Fruit fly (Drosophila melanogaster) whole organism, embryonic: ENCODE measurements around the gene ND-24.

ENCODE experiments used
- BEAF-32 ChIP-seq: fragments of 200-800 bp; sonication (Bioruptor generic); optimal IDR thresholded peaks from 3 replicates; lab custom pipeline; 2017; ENCODE audit warnings: missing biosample characterization, missing genetic modification characterization, mild to moderate bottlenecking, moderate library complexity, missing genetic modification reagents
- C15 ChIP-seq: fragments of 200-800 bp; sonication (Bioruptor generic); IDR thresholded peaks from 3 replicates; pipeline ENCODE4 v1.3.6; 2022; ENCODE audit warnings: missing biosample characterization, missing genetic modification characterization
- CG10147 ChIP-seq: fragments of 200-800 bp; sonication (Bioruptor generic); optimal IDR thresholded peaks from 2 replicates; lab custom pipeline; 2019; ENCODE audit warnings: missing biosample characterization, mild to moderate bottlenecking, missing genetic modification characterization, moderate library complexity
- CG10959 ChIP-seq: fragments of 200-800 bp; sonication (Bioruptor generic); IDR thresholded peaks from 2 replicates; pipeline ENCODE4 v1.3.6; 2022; ENCODE audit warnings: missing biosample characterization, missing genetic modification characterization
- CG11560 ChIP-seq: fragments of 200-800 bp; sonication (Bioruptor generic); IDR thresholded peaks from 3 replicates; pipeline ENCODE4 v1.3.6; 2022; ENCODE audit warnings: missing biosample characterization, missing genetic modification characterization
- CG14710 ChIP-seq: fragments of 200-800 bp; sonication (Bioruptor generic); optimal IDR thresholded peaks from 3 replicates; lab custom pipeline; 2019; ENCODE audit warnings: missing biosample characterization, mild to moderate bottlenecking, missing genetic modification characterization, moderate library complexity
- CG14860 ChIP-seq: fragments of 200-800 bp; sonication (Bioruptor generic); IDR thresholded peaks from 3 replicates; pipeline ENCODE4 v1.3.6; 2022; ENCODE audit warnings: missing biosample characterization, missing genetic modification characterization; ENCODE audit not compliant: partially characterized antibody
- CG16813 ChIP-seq: fragments of 200-800 bp; sonication (Bioruptor generic); IDR thresholded peaks from 3 replicates; pipeline ENCODE4 v1.3.6; 2022; ENCODE audit warnings: missing biosample characterization, missing genetic modification characterization; ENCODE audit not compliant: partially characterized antibody
- CG17385 ChIP-seq: fragments of 200-800 bp; sonication (Bioruptor generic); optimal IDR thresholded peaks from 3 replicates; lab custom pipeline; 2018; ENCODE audit warnings: missing biosample characterization, mild to moderate bottlenecking, missing genetic modification characterization
- CG17829 ChIP-seq: fragments of 200-800 bp; optimal IDR thresholded peaks from 2 replicates; lab custom pipeline; 2019; ENCODE audit warnings: missing biosample characterization, mild to moderate bottlenecking, missing genetic modification characterization, moderate library complexity
- CG2712 ChIP-seq: fragments of 200-800 bp; optimal IDR thresholded peaks from 3 replicates; lab custom pipeline; 2019; ENCODE audit warnings: missing biosample characterization, mild to moderate bottlenecking, missing genetic modification characterization, moderate library complexity
- CG42726 ChIP-seq: fragments of 200-800 bp; sonication (Bioruptor generic); IDR thresholded peaks from 2 replicates; pipeline ENCODE4 v1.3.6; 2022; ENCODE audit warnings: missing biosample characterization, missing genetic modification characterization; ENCODE audit not compliant: partially characterized antibody
- CG4820 ChIP-seq: fragments of 200-800 bp; sonication (Bioruptor generic); optimal IDR thresholded peaks from 3 replicates; lab custom pipeline; 2016; ENCODE audit warnings: missing biosample characterization, missing genetic modification characterization
- CG6813 ChIP-seq: fragments of 200-800 bp; sonication (Bioruptor generic); optimal IDR thresholded peaks from 2 replicates; lab custom pipeline; 2017; ENCODE audit warnings: missing biosample characterization, missing genetic modification characterization, mild to moderate bottlenecking, moderate library complexity, missing genetic modification reagents
- CG7357 ChIP-seq: fragments of 200-800 bp; sonication (Bioruptor generic); IDR thresholded peaks from 3 replicates; pipeline ENCODE4 v1.3.6; 2022; ENCODE audit warnings: missing biosample characterization, missing genetic modification characterization
- CG7786 ChIP-seq: fragments of 200-800 bp; sonication (Bioruptor generic); optimal IDR thresholded peaks from 2 replicates; lab custom pipeline; 2016; ENCODE audit warnings: missing biosample characterization, missing genetic modification characterization
- CG8290 ChIP-seq, 3 experiments: fragments of 200-800 bp; sonication (Bioruptor generic); optimal IDR thresholded peaks; 2 replicates each; lab custom pipeline; 2016 to 2019; ENCODE audit warnings: missing biosample characterization in 3 of 3, missing genetic modification characterization in 3 of 3, mild to moderate bottlenecking in 2 of 3, moderate library complexity in 1 of 3
- CG9727 ChIP-seq: fragments of 200-800 bp; sonication (Bioruptor generic); optimal IDR thresholded peaks from 3 replicates; lab custom pipeline; 2017; ENCODE audit warnings: missing biosample characterization, mild to moderate bottlenecking, missing genetic modification characterization
- Dip3 ChIP-seq: fragments of 200-800 bp; sonication (Bioruptor generic); optimal IDR thresholded peaks from 3 replicates; lab custom pipeline; 2016; ENCODE audit warnings: missing biosample characterization, missing genetic modification characterization
- Dll ChIP-seq: fragments of 200-800 bp; sonication (Bioruptor generic); IDR thresholded peaks from 4 replicates; pipeline ENCODE4 v1.3.6; 2022; ENCODE audit warnings: missing biosample characterization, missing genetic modification characterization; ENCODE audit not compliant: partially characterized antibody
- Hand ChIP-seq: fragments of 200-800 bp; sonication (Bioruptor generic); optimal IDR thresholded peaks from 2 replicates; lab custom pipeline; 2017; ENCODE audit warnings: mild to moderate bottlenecking, missing biosample characterization, missing genetic modification reagents, missing genetic modification characterization
- Neu2 ChIP-seq: fragments of 200-800 bp; sonication (Bioruptor generic); optimal IDR thresholded peaks from 3 replicates; lab custom pipeline; 2016; ENCODE audit warnings: missing biosample characterization, missing genetic modification characterization, borderline replicate concordance
- Spps ChIP-seq: fragments of 200-800 bp; sonication (Bioruptor generic); optimal IDR thresholded peaks from 2 replicates; lab custom pipeline; 2018; ENCODE audit warnings: missing biosample characterization, mild to moderate bottlenecking, missing genetic modification characterization
- ac ChIP-seq: fragments of 200-800 bp; sonication (Bioruptor generic); optimal IDR thresholded peaks from 3 replicates; lab custom pipeline; 2017; ENCODE audit warnings: missing biosample characterization, mild to moderate bottlenecking, missing genetic modification characterization
- al ChIP-seq: fragments of 200-800 bp; sonication (Bioruptor generic); IDR thresholded peaks from 2 replicates; pipeline ENCODE4 v1.3.6; 2022; ENCODE audit warnings: missing biosample characterization, missing genetic modification characterization
- bsh ChIP-seq, 2 experiments: fragments of 200-800 bp; sonication (Bioruptor generic); optimal IDR thresholded peaks; 2 replicates each; lab custom pipeline; 2017 to 2018; ENCODE audit warnings: mild to moderate bottlenecking in 2 of 2, missing biosample characterization in 2 of 2, missing genetic modification characterization in 2 of 2, moderate library complexity in 1 of 2
- corto ChIP-seq: fragments of 200-800 bp; sonication (Bioruptor generic); optimal IDR thresholded peaks from 2 replicates; lab custom pipeline; 2016; ENCODE audit warnings: missing biosample characterization, mild to moderate bottlenecking, missing genetic modification characterization, moderate library complexity
- disco-r ChIP-seq: fragments of 200-800 bp; sonication (Bioruptor generic); optimal IDR thresholded peaks from 2 replicates; lab custom pipeline; 2016; ENCODE audit warnings: missing biosample characterization, missing genetic modification characterization
- dmrt99B ChIP-seq: fragments of 200-800 bp; sonication (Bioruptor generic); optimal IDR thresholded peaks from 2 replicates; lab custom pipeline; 2018; ENCODE audit warnings: missing biosample characterization, mild to moderate bottlenecking, missing genetic modification characterization, moderate library complexity
- ewg ChIP-seq: fragments of 200-800 bp; sonication (Bioruptor generic); optimal IDR thresholded peaks from 3 replicates; lab custom pipeline; 2017; ENCODE audit warnings: mild to moderate bottlenecking, missing biosample characterization, missing genetic modification reagents, missing genetic modification characterization
- fd96Cb ChIP-seq: fragments of 200-800 bp; sonication (Bioruptor generic); optimal IDR thresholded peaks from 2 replicates; lab custom pipeline; 2018; ENCODE audit warnings: missing biosample characterization, mild to moderate bottlenecking, missing genetic modification characterization, moderate library complexity
- gem ChIP-seq: fragments of 200-800 bp; sonication (Bioruptor generic); optimal IDR thresholded peaks from 2 replicates; lab custom pipeline; 2019; ENCODE audit warnings: missing biosample characterization, mild to moderate bottlenecking, missing genetic modification characterization, moderate library complexity
- klu ChIP-seq: fragments of 200-800 bp; sonication (Bioruptor generic); IDR thresholded peaks from 2 replicates; pipeline ENCODE4 v1.3.6; 2022; ENCODE audit warnings: missing biosample characterization, missing genetic modification characterization
- lab ChIP-seq: fragments of 200-800 bp; sonication (Bioruptor generic); optimal IDR thresholded peaks from 3 replicates; lab custom pipeline; 2017; ENCODE audit warnings: missing biosample characterization, missing genetic modification characterization, mild to moderate bottlenecking, moderate library complexity, missing genetic modification reagents
- lilli ChIP-seq: fragments of 200-800 bp; sonication (Bioruptor generic); optimal IDR thresholded peaks from 3 replicates; lab custom pipeline; 2016; ENCODE audit warnings: missing biosample characterization, missing genetic modification characterization
- nerfin-1 ChIP-seq: fragments of 200-800 bp; sonication (Bioruptor generic); optimal IDR thresholded peaks from 3 replicates; lab custom pipeline; 2019; ENCODE audit warnings: missing biosample characterization, mild to moderate bottlenecking, missing genetic modification characterization, moderate library complexity
- nerfin-2 ChIP-seq: fragments of 200-800 bp; sonication (Bioruptor generic); IDR thresholded peaks from 2 replicates; pipeline ENCODE4 v1.3.6; 2022; ENCODE audit warnings: missing biosample characterization, missing genetic modification characterization; ENCODE audit not compliant: partially characterized antibody
- onecut ChIP-seq: fragments of 200-800 bp; sonication (Bioruptor generic); IDR thresholded peaks from 2 replicates; pipeline ENCODE4 v1.3.6; 2022; ENCODE audit warnings: missing biosample characterization, missing genetic modification characterization
- peb ChIP-seq: fragments of 200-800 bp; sonication (Bioruptor generic); IDR thresholded peaks from 2 replicates; pipeline ENCODE4 v1.3.6; 2022; ENCODE audit warnings: missing biosample characterization, missing genetic modification characterization
- pho ChIP-seq: fragments of 200-800 bp; sonication (Bioruptor generic); optimal IDR thresholded peaks from 2 replicates; lab custom pipeline; 2016; ENCODE audit warnings: missing biosample characterization, missing genetic modification characterization
- prd ChIP-seq, 3 experiments: fragments of >200 bp in 2 of 3; fragments of 200-800 bp in 1 of 3; sonication (Bioruptor generic) in 1 of 3; optimal IDR thresholded peaks in 2 of 3; IDR thresholded peaks in 1 of 3; 2 replicates in 2 of 3; 3 replicates in 1 of 3; pipeline versions ENCODE4 v1.3.6 to Lab custom; 2017 to 2022; ENCODE audit warnings: missing biosample characterization in 1 of 3, missing genetic modification characterization in 1 of 3
- repo ChIP-seq: fragments of 200-800 bp; sonication (Bioruptor generic); optimal IDR thresholded peaks from 2 replicates; lab custom pipeline; 2016; ENCODE audit warnings: missing biosample characterization, missing genetic modification characterization
- schlank ChIP-seq: fragments of 200-800 bp; sonication (Bioruptor generic); optimal IDR thresholded peaks from 2 replicates; lab custom pipeline; 2018; ENCODE audit warnings: missing biosample characterization, mild to moderate bottlenecking, missing genetic modification characterization
- stc ChIP-seq: fragments of 200-800 bp; sonication (Bioruptor generic); IDR thresholded peaks from 2 replicates; pipeline ENCODE4 v1.3.6; 2022; ENCODE audit warnings: missing biosample characterization, missing genetic modification characterization
- tna ChIP-seq: fragments of 200-800 bp; sonication (Bioruptor generic); IDR thresholded peaks from 2 replicates; pipeline ENCODE4 v1.3.6; 2022; ENCODE audit warnings: missing biosample characterization, missing genetic modification characterization; ENCODE audit not compliant: partially characterized antibody
- ttk ChIP-seq: fragments of 200-800 bp; sonication (Bioruptor generic); IDR thresholded peaks from 2 replicates; pipeline ENCODE4 v2.1.2; 2022; ENCODE audit warnings: missing biosample characterization, missing genetic modification characterization
- tup ChIP-seq: fragments of 200-800 bp; sonication (Bioruptor generic); optimal IDR thresholded peaks from 2 replicates; lab custom pipeline; 2016; ENCODE audit warnings: missing biosample characterization, mild to moderate bottlenecking, missing genetic modification characterization, moderate library complexity
- unc-4 ChIP-seq: fragments of 200-800 bp; sonication (Bioruptor generic); IDR thresholded peaks from 2 replicates; pipeline ENCODE4 v1.3.6; 2022; ENCODE audit warnings: missing biosample characterization, missing genetic modification characterization; ENCODE audit not compliant: partially characterized antibody
- unpg ChIP-seq: fragments of 200-800 bp; sonication (Bioruptor generic); optimal IDR thresholded peaks from 3 replicates; lab custom pipeline; 2018; ENCODE audit warnings: missing biosample characterization, mild to moderate bottlenecking, missing genetic modification characterization, moderate library complexity

Gene ND-24

dm6 chrX:17588134-17588533 is 43.8 kb upstream of the ND-24 start (continued):
- TF ChIP-seq CG9727 (GFP tag; lab: Kevin White, UChicago) (no peak), bsh (GFP tag; optimal IDR thresholded peaks at IDR 0.05; lab: Kevin White, UChicago) (peak in 1 of 2 experiments; percentile 26), al (GFP tag; lab: Robert Waterston, UW) (no peak), disco-r (GFP tag; lab: Kevin White, UChicago) (no peak), gem (peak; percentile 58), nerfin-2 (GFP tag; lab: Robert Waterston, UW) (no peak), ac (GFP tag; lab: Kevin White, UChicago) (no peak), schlank (tag; lab: Kevin White, UChicago) (no peak), stc (no peak), prd (optimal IDR thresholded peaks at IDR 0.05; lab: Kevin White, UChicago) (no peak), prd (GFP tag; IDR thresholded peaks at IDR 0.05; lab: Robert Waterston, UW) (no peak), CG10147 (GFP tag; lab: Kevin White, UChicago) (no peak), CG17385 (GFP tag; lab: Kevin White, UChicago) (peak; percentile 30), onecut (no peak), peb (GFP tag; lab: Robert Waterston, UW) (no peak), CG10959 (GFP tag; lab: Robert Waterston, UW) (no peak), CG6813 (GFP tag; lab: Kevin White, UChicago) (no peak), lab (peak; percentile 16), Hand (GFP tag; lab: Kevin White, UChicago) (no peak), repo (GFP tag; lab: Kevin White, UChicago) (no peak), Spps (tag; lab: Kevin White, UChicago) (no peak), dmrt99B (tag; lab: Kevin White, UChicago) (peak; percentile 18), CG8290 (GFP tag; optimal IDR thresholded peaks at IDR 0.05; lab: Kevin White, UChicago) (no peak), CG8290 (tag; optimal IDR thresholded peaks at IDR 0.05; lab: Kevin White, UChicago) (peak in 1 of 2 experiments; percentile 48), tna (GFP tag; lab: Robert Waterston, UW) (no peak), BEAF-32 (GFP tag; lab: Kevin White, UChicago) (no peak), Neu2 (GFP tag; lab: Kevin White, UChicago) (no peak), CG14710 (tag; lab: Kevin White, UChicago) (no peak), Dip3 (GFP tag; lab: Kevin White, UChicago) (no peak), fd96Cb (no peak), CG2712 (peak; percentile 18), CG17829 (tag; lab: Kevin White, UChicago) (no peak), Dll (GFP tag; lab: Robert Waterston, UW) (no peak), tup (GFP tag; lab: Kevin White, UChicago) (no peak), lilli (GFP tag; lab: Kevin White, UChicago) (no peak), unc-4 (GFP tag; lab: Robert Waterston, UW) (no peak), ttk (GFP tag; lab: Robert Waterston, UW) (no peak), CG7357 (no peak), pho (GFP tag; lab: Kevin White, UChicago) (no peak), CG14860 (GFP tag; lab: Robert Waterston, UW) (no peak), klu (GFP tag; lab: Robert Waterston, UW) (no peak), ewg (no peak), CG16813 (GFP tag; lab: Robert Waterston, UW) (no peak), CG7786 (GFP tag; lab: Kevin White, UChicago) (no peak), C15 (GFP tag; lab: Robert Waterston, UW) (no peak), CG11560 (tag; lab: Robert Waterston, UW) (no peak), unpg (GFP tag; lab: Kevin White, UChicago) (peak; percentile 40), corto (GFP tag; lab: Kevin White, UChicago) (no peak), CG4820 (GFP tag; lab: Kevin White, UChicago) (no peak), CG42726 (GFP tag; lab: Robert Waterston, UW) (no peak), nerfin-1 (tag; lab: Kevin White, UChicago) (no peak)
